Worm (Caenorhabditis elegans): ENCODE results near the gene ZC239.17.

The ZC239.17 gene

DNA sequence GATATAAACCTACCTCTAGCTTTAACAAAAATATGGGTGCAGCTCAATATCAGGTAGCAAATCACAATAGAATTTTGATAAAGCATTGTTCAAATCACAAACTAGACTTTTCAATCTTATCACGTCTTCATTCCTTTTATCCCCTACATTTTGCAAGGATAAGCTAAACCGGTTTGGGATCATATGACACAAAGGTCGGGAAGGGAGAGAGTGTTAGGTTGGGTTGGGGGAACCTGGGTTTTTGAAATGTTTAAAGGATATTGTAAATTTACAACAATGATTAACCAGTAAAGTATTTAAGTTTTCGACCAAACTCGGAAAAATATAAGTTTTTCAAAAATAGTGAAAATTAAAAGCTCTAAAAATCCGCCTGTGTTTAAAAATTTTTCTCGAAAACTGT, 18.4 kb upstream of the ZC239.17 start, which contains the start of gene C17F4.12:
Gene C17F4.12, minus strand, starts transcription at position 101 of the 400 bp plus-strand sequence.
- TF ChIP-seq R02D3.7 (tag; optimal IDR thresholded peaks at IDR 0.05) (no peak), mdl-1 (tag; optimal IDR thresholded peaks at IDR 0.05) (no peak), elt-3 (tag; optimal IDR thresholded peaks at IDR 0.05) (no peak), daf-12 (tag; optimal IDR thresholded peaks at IDR 0.05) (no peak), egl-5 (tag; optimal IDR thresholded peaks at IDR 0.05) (no peak), mml-1 (tag; optimal IDR thresholded peaks at IDR 0.05) (no peak), ama-1 (optimal IDR thresholded peaks at IDR 0.05) (no peak)

DNA sequence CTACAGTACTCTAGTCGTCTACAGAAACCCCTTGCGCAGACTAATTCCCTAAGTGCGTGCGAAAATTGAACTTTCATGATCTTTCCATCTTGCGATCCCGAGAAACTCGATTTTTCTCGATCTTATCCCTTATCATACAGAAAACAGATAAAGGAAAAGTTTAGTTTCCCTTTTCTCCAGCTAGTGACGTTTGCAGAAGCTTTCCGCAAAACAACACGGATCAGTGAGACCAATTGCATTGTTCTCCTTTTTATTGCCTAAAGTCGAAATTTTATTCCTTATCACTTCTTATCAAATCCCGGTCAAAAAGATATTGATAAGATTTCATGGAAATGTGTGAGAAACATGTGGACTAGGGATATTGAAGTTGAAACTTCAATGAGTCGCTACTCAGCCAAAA, 16.2 kb upstream of the ZC239.17 start:
- peak; percentile 35 for TF ChIP-seq nhr-23 (tag; optimal IDR thresholded peaks at IDR 0.05)
- TF ChIP-seq nhr-11 (tag; optimal IDR thresholded peaks at IDR 0.05): no peak
- TF ChIP-seq egl-5 (tag; optimal IDR thresholded peaks at IDR 0.05): no peak
- TF ChIP-seq elt-3 (tag; optimal IDR thresholded peaks at IDR 0.05): peak in 1 of 3 experiments; percentile 27

DNA sequence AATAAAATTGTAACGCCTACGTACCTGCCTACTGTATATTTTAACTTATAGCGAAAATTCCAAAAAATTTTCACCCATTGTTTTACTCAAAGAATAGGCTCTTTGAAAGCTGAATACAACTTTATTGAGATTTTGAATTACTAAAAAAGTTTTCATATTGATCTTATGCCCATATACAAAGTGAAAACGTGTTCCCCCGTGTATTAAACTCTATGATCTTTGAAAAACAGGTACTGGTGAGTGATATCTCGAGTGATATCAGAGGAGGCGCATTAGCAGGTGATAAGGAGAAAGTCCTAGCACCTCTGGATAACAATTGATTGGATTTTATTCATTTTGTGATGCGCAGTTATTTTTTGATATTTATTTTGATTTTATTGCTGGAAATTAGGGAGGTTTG, 14.5 kb upstream of the ZC239.17 start, which contains the start of gene C17F4.3:
Gene C17F4.3, plus strand, starts transcription at position 301 of the 400 bp plus-strand sequence.
- TF ChIP-seq mml-1 (tag; optimal IDR thresholded peaks at IDR 0.05) (no peak), elt-3 (tag; optimal IDR thresholded peaks at IDR 0.05) (no peak), nhr-43 (tag; optimal IDR thresholded peaks at IDR 0.05; ENCODE audit: poor library complexity, severe bottlenecking) (no peak), ceh-28 (tag; optimal IDR thresholded peaks at IDR 0.05) (no peak), hmg-11 (tag; optimal IDR thresholded peaks at IDR 0.05) (no peak), R02D3.7 (tag; optimal IDR thresholded peaks at IDR 0.05) (no peak), ceh-16 (tag; optimal IDR thresholded peaks at IDR 0.05) (no peak)

DNA sequence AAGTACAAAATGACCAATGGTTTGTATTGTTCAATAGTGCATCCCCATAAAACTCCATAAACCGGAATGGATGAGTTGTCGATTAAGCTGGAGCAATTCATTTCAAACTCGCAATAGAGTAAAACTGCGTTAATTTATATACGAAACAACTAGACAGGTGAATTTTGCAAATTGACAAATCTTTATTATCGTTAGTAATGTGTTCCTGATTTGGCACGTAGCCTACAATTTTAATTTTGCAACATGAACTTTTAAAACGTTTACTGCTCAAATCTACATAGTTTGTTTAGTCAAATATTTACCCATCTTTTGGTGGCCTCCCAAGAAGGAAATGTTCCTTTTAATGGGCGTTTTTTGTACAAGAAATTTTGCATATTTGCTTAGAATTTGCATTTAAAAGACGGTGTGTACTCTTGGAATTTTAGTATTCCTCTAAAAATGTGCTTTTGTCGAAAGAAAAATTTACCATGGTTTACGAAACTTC, 11.4 kb upstream of the ZC239.17 start, which contains the start of the genes srz-67 and C17F4.11:
Gene srz-67, minus strand, starts transcription at position 101 of the 484 bp plus-strand sequence.
Gene C17F4.11, plus strand, starts transcription at position 434 of the 484 bp plus-strand sequence.
- no peak for TF ChIP-seq R02D3.7 (tag; optimal IDR thresholded peaks at IDR 0.05)
- TF ChIP-seq snpc-4 (tag; optimal IDR thresholded peaks at IDR 0.05): no peak
- no peak for TF ChIP-seq fkh-10 (GFP tag; optimal IDR thresholded peaks at IDR 0.05)
- no peak for TF ChIP-seq nhr-76 (tag; optimal IDR thresholded peaks at IDR 0.05)
- TF ChIP-seq ama-1 (optimal IDR thresholded peaks at IDR 0.05): no peak
- TF ChIP-seq ztf-4 (tag; optimal IDR thresholded peaks at IDR 0.05): no peak
- no peak for TF ChIP-seq nhr-43 (tag; optimal IDR thresholded peaks at IDR 0.05; ENCODE audit: poor library complexity, severe bottlenecking)

DNA sequence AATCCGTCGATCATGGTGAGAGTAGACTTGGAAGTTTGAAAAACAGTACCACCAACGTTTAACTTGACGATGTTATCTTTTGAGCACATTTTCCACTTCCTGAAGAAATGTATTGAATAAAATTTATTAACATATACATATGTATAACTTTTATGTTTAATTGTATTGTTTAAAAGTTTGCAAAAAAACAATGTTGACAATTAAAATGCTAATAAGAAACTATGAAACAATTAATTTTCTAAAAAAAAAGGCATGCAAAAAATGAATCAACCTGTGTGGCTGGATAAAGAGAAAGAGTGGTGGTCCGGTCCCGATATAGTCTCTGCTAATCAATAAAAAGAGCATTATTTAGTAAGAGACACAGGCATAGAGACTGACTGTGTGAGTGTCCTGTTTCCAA, 9.0 kb upstream of the ZC239.17 start, which contains the start of gene C17F4.8:
Gene C17F4.8, minus strand, starts transcription at position 101 of the 400 bp plus-strand sequence.
- TF ChIP-seq mml-1 (tag; optimal IDR thresholded peaks at IDR 0.05): no peak
- TF ChIP-seq elt-2 (tag; optimal IDR thresholded peaks at IDR 0.05): no peak
- TF ChIP-seq snpc-4 (tag; optimal IDR thresholded peaks at IDR 0.05): no peak
- TF ChIP-seq hmg-11 (tag; optimal IDR thresholded peaks at IDR 0.05): no peak
- TF ChIP-seq R02D3.7 (tag; optimal IDR thresholded peaks at IDR 0.05): no peak

DNA sequence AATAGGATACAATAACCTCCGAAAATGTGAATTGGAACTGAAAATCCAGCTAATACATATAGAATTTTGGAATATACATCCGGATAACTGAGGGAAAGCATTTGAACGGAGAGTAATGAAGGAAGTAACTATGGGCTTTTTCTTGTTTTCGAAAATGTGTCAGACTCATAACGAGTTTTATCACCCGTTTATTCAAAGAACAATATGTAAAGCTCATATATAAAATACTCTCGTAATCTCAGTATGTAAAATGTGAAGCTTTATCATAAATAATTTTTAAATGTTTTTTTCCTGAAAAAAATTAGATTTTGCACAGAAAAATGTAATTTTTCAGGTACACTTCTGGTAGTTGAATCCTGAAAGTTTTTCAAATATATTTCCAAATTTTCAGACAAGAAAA, 4.7 kb upstream of the ZC239.17 start, which contains the start of gene srh-297:
Gene srh-297, minus strand, starts transcription at position 101 of the 400 bp plus-strand sequence.
- TF ChIP-seq ceh-82 (tag; optimal IDR thresholded peaks at IDR 0.05) (no peak), fkh-2 (tag; optimal IDR thresholded peaks at IDR 0.05) (no peak), sea-2 (GFP tag; optimal IDR thresholded peaks at IDR 0.05) (no peak), lin-15B (tag; optimal IDR thresholded peaks at IDR 0.05) (no peak), elt-3 (tag; optimal IDR thresholded peaks at IDR 0.05) (no peak), egl-5 (tag; optimal IDR thresholded peaks at IDR 0.05) (no peak), nhr-28 (tag; optimal IDR thresholded peaks at IDR 0.05) (no peak), ceh-16 (tag; optimal IDR thresholded peaks at IDR 0.05) (no peak), nhr-77 (tag; optimal IDR thresholded peaks at IDR 0.05) (no peak), hmg-11 (tag; optimal IDR thresholded peaks at IDR 0.05) (no peak), tbx-2 (tag; optimal IDR thresholded peaks at IDR 0.05) (no peak), nfya-1 (tag; optimal IDR thresholded peaks at IDR 0.05; ENCODE audit: insufficient read depth) (no peak), fos-1 (tag; optimal IDR thresholded peaks at IDR 0.05) (no peak)

DNA sequence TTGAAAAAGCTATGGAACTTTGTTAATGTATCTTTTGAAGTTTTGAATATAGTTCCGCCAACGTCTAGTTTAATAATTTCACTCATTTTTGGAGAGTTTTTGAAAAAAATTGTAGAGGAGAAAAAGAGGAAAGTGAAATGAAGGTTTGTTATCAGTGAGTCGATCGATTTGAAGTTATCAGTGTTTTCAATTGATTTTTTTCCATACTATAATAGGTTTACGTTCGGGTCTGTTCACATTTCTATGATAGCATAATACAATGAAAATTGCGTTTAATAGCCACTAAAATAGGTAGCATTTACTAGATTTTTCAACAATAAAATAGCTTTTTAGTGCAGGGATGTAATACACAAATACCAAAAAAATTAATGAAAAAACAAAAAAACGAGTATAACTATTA, 480 bp downstream of the ZC239.17 start, which contains the start of gene ZC239.16:
Gene ZC239.16, minus strand, starts transcription at position 120 of the 400 bp plus-strand sequence.
- TF ChIP-seq ztf-4 (tag; optimal IDR thresholded peaks at IDR 0.05) (no peak), elt-2 (tag; optimal IDR thresholded peaks at IDR 0.05) (peak; percentile 73), nhr-11 (tag; optimal IDR thresholded peaks at IDR 0.05) (no peak), tbx-2 (tag; optimal IDR thresholded peaks at IDR 0.05) (no peak), pqm-1 (tag; optimal IDR thresholded peaks at IDR 0.05) (peak; percentile 55), pha-4 (tag; optimal IDR thresholded peaks at IDR 0.05) (peak; percentile 35), daf-12 (tag; optimal IDR thresholded peaks at IDR 0.05) (no peak), jun-1 (tag; optimal IDR thresholded peaks at IDR 0.05) (no peak), ceh-28 (tag; optimal IDR thresholded peaks at IDR 0.05) (no peak), egl-5 (tag; optimal IDR thresholded peaks at IDR 0.05) (no peak), fos-1 (tag; optimal IDR thresholded peaks at IDR 0.05) (no peak), nhr-67 (tag; optimal IDR thresholded peaks at IDR 0.05) (no peak), snpc-4 (tag; optimal IDR thresholded peaks at IDR 0.05) (no peak)
